Worm (Caenorhabditis elegans) whole organism, L4/young adult: ENCODE data around the gene dnc-4.

Experiments
- W03F9.2 ChIP-seq: fragments of 150-350 bp; optimal IDR thresholded peaks from 2 replicates; lab custom pipeline; 2014; ENCODE audit warnings: missing biosample characterization, missing genetic modification characterization
- dao-5 ChIP-seq: sonication (generic microtip); optimal IDR thresholded peaks from 2 replicates; lab custom pipeline; 2016; ENCODE audit warnings: missing genotype, missing genetic modification characterization, moderate library complexity, missing compliant biosample characterization
- him-1 ChIP-seq: sonication (generic microtip); optimal IDR thresholded peaks from 2 replicates; lab custom pipeline; 2016; ENCODE audit warnings: missing genotype, missing genetic modification reagents, missing genetic modification characterization, missing compliant biosample characterization

DNA sequence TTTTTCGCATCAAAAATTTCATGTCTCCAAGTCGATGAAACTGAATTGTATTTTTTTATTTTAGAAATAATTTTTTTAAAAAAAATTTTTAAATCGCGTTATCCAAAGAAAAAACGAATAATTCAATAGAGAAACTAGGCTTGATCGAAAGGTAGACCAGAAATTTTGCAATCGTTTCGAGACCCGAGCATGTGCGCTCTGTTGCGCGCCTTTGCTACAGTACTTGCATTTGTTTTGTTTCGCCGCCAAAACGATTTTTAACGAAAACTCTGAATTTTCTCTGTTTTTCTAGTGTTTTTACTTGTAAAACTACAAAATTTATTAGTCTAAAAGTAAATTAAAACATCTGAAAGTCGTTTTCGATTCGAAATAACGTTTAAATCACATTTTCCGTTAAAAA lies 41.7 kb upstream of the dnc-4 start:
- TF ChIP-seq dao-5 (no peak), W03F9.2 (tag; lab: Kevin White, UChicago) (no peak), him-1 (tag; lab: Kevin White, UChicago) (no peak)
